Worm (Caenorhabditis elegans) whole organism, L1 larva: Measurements from ENCODE around the gene W06B4.1.
A peak's percentile ranks its signal among the peaks of the same experiment; 100 is the strongest.

ENCODE experiments used
- C16A3.4 ChIP-seq: fragments of 150-350 bp; optimal IDR thresholded peaks from 2 replicates; lab custom pipeline; 2014; ENCODE audit warnings: missing biosample characterization, missing genetic modification characterization
- F16B12.6 ChIP-seq: fragments of 150-350 bp; optimal IDR thresholded peaks from 2 replicates; lab custom pipeline; 2014; ENCODE audit warnings: missing biosample characterization, missing genetic modification characterization
- alr-1 ChIP-seq: fragments of 200-800 bp; sonication (Bioruptor generic); optimal IDR thresholded peaks from 2 replicates; lab custom pipeline; 2018; ENCODE audit warnings: borderline replicate concordance, mild to moderate bottlenecking, missing genetic modification characterization, missing compliant biosample characterization
- aly-2 ChIP-seq: fragments of 150-350 bp; optimal IDR thresholded peaks from 2 replicates; lab custom pipeline; 2014; ENCODE audit warnings: missing biosample characterization, missing genetic modification characterization
- ama-1 ChIP-seq: fragments of 150-350 bp; optimal IDR thresholded peaks from 2 replicates; lab custom pipeline; 2014
- blmp-1 ChIP-seq: fragments of 150-350 bp; optimal IDR thresholded peaks from 2 replicates; lab custom pipeline; 2014; ENCODE audit warnings: missing biosample characterization, missing genetic modification characterization
- ceh-82 ChIP-seq, 3 experiments: fragments of 150-350 bp in 1 of 3; sonication (generic microtip) in 2 of 3; optimal IDR thresholded peaks; 2 replicates each; lab custom pipeline; 2014 to 2017; ENCODE audit warnings: missing biosample characterization in 3 of 3, missing genetic modification characterization in 3 of 3
- ceh-90 ChIP-seq: sonication (generic microtip); optimal IDR thresholded peaks from 2 replicates; lab custom pipeline; 2016; ENCODE audit warnings: missing genetic modification characterization, missing compliant biosample characterization
- dpl-1 ChIP-seq, 3 experiments: fragments of 150-350 bp in 2 of 3; sonication (generic microtip) in 1 of 3; optimal IDR thresholded peaks; 2 replicates each; lab custom pipeline; 2014 to 2017; ENCODE audit warnings: missing biosample characterization in 3 of 3, missing genetic modification characterization in 3 of 3, missing genetic modification reagents in 3 of 3
- dsc-1 ChIP-seq: sonication (generic microtip); optimal IDR thresholded peaks from 2 replicates; lab custom pipeline; 2016; ENCODE audit warnings: mild to moderate bottlenecking, missing genetic modification characterization, missing compliant biosample characterization
- efl-1 ChIP-seq, 4 experiments: fragments of 150-350 bp; optimal IDR thresholded peaks in 3 of 4; peaks in 1 of 4; 1 replicate in 1 of 4; 2 replicates in 3 of 4; lab custom pipeline; 2014; ENCODE audit warnings: missing biosample characterization in 2 of 4, missing genetic modification characterization in 2 of 4, missing genetic modification reagents in 2 of 4
- elt-2 ChIP-seq: sonication (generic microtip); optimal IDR thresholded peaks from 2 replicates; lab custom pipeline; 2016; ENCODE audit warnings: missing genetic modification characterization, mild to moderate bottlenecking, inconsistent platforms, missing compliant biosample characterization, missing genetic modification reagents
- elt-3 ChIP-seq, 6 experiments: fragments of 150-350 bp in 1 of 6; sonication (generic microtip); optimal IDR thresholded peaks; 2 replicates each; lab custom pipeline; 2017 to 2018; ENCODE audit warnings: missing biosample characterization in 6 of 6, missing genetic modification characterization in 6 of 6, inconsistent platforms in 1 of 6
- lin-13 ChIP-seq: fragments of 150-350 bp; optimal IDR thresholded peaks from 2 replicates; lab custom pipeline; 2014; ENCODE audit warnings: missing biosample characterization, missing genetic modification reagents, missing genetic modification characterization
- lin-35 ChIP-seq, 2 experiments: fragments of 150-350 bp; optimal IDR thresholded peaks; 2 replicates each; lab custom pipeline; 2014; ENCODE audit warnings: missing biosample characterization in 2 of 2, missing genetic modification characterization in 2 of 2, missing genetic modification reagents in 2 of 2
- lsy-2 ChIP-seq, 2 experiments: fragments of 150-350 bp; optimal IDR thresholded peaks; 2 replicates each; lab custom pipeline; 2014; ENCODE audit warnings: missing biosample characterization in 2 of 2, missing genetic modification characterization in 2 of 2
- mdl-1 ChIP-seq, 2 experiments: fragments of 150-350 bp; optimal IDR thresholded peaks; 2 replicates each; lab custom pipeline; 2014 to 2017; ENCODE audit warnings: missing biosample characterization in 2 of 2, missing genetic modification characterization in 2 of 2, inconsistent platforms in 1 of 2
- nhr-47 ChIP-seq: sonication (generic microtip); optimal IDR thresholded peaks from 2 replicates; lab custom pipeline; 2016; ENCODE audit warnings: mild to moderate bottlenecking, missing genetic modification characterization, moderate library complexity, missing compliant biosample characterization
- nhr-77 ChIP-seq: fragments of 150-350 bp; optimal IDR thresholded peaks from 2 replicates; lab custom pipeline; 2014; ENCODE audit warnings: missing biosample characterization, missing genetic modification characterization
- nhr-84 ChIP-seq: sonication (generic microtip); optimal IDR thresholded peaks from 2 replicates; lab custom pipeline; 2017; ENCODE audit warnings: missing biosample characterization, missing genetic modification characterization
- nhr-85 ChIP-seq: sonication (generic microtip); peaks from one replicate; lab custom pipeline; 2016; ENCODE audit warnings: missing genetic modification characterization, inconsistent platforms, missing compliant biosample characterization
- pag-3 ChIP-seq: sonication (generic microtip); optimal IDR thresholded peaks from 2 replicates; lab custom pipeline; 2017; ENCODE audit warnings: missing genetic modification characterization, mild to moderate bottlenecking, missing compliant biosample characterization, antibody characterized with exemption, borderline replicate concordance; ENCODE audit not compliant: insufficient read depth
- pqm-1 ChIP-seq: sonication (generic microtip); optimal IDR thresholded peaks from 3 replicates; lab custom pipeline; 2017; ENCODE audit warnings: missing biosample characterization, missing genetic modification characterization
- snpc-4 ChIP-seq: fragments of 150-350 bp; optimal IDR thresholded peaks from 2 replicates; lab custom pipeline; 2014; ENCODE audit warnings: missing biosample characterization, missing genetic modification characterization
- snu-23 ChIP-seq: sonication (generic microtip); optimal IDR thresholded peaks from 2 replicates; lab custom pipeline; 2016; ENCODE audit warnings: missing genetic modification characterization, missing compliant biosample characterization
- sptf-1 ChIP-seq: fragments of 150-350 bp; optimal IDR thresholded peaks from 2 replicates; lab custom pipeline; 2014; ENCODE audit warnings: missing biosample characterization, missing genetic modification characterization
- swsn-7 ChIP-seq: sonication (generic microtip); optimal IDR thresholded peaks from 2 replicates; lab custom pipeline; 2016; ENCODE audit warnings: missing genetic modification characterization, missing compliant biosample characterization
- tbx-2 ChIP-seq: sonication (generic microtip); optimal IDR thresholded peaks from 2 replicates; lab custom pipeline; 2016; ENCODE audit warnings: missing genetic modification characterization, missing compliant biosample characterization
- tlp-1 ChIP-seq: fragments of 150-350 bp; optimal IDR thresholded peaks from 2 replicates; lab custom pipeline; 2014; ENCODE audit warnings: missing biosample characterization, missing genetic modification characterization
- unc-130 ChIP-seq: fragments of 150-350 bp; optimal IDR thresholded peaks from 2 replicates; lab custom pipeline; 2017; ENCODE audit warnings: missing biosample characterization, missing genetic modification characterization, inconsistent platforms
- unc-98 ChIP-seq: fragments of 200-800 bp; sonication (Bioruptor generic); IDR thresholded peaks from 2 replicates; pipeline ENCODE4 v1.3.6; 2022; ENCODE audit warnings: missing genetic modification characterization, missing compliant biosample characterization
- vab-15 ChIP-seq: sonication (generic microtip); optimal IDR thresholded peaks from 2 replicates; lab custom pipeline; 2017; ENCODE audit warnings: missing genotype, mild to moderate bottlenecking, missing genetic modification characterization, missing compliant biosample characterization
- zag-1 ChIP-seq: fragments of 150-350 bp; optimal IDR thresholded peaks from 2 replicates; lab custom pipeline; 2014; ENCODE audit warnings: missing biosample characterization, missing genetic modification characterization
- ztf-4 ChIP-seq: fragments of 150-350 bp; optimal IDR thresholded peaks from 2 replicates; lab custom pipeline; 2014; ENCODE audit warnings: missing biosample characterization, missing genetic modification characterization

The W06B4.1 gene

DNA sequence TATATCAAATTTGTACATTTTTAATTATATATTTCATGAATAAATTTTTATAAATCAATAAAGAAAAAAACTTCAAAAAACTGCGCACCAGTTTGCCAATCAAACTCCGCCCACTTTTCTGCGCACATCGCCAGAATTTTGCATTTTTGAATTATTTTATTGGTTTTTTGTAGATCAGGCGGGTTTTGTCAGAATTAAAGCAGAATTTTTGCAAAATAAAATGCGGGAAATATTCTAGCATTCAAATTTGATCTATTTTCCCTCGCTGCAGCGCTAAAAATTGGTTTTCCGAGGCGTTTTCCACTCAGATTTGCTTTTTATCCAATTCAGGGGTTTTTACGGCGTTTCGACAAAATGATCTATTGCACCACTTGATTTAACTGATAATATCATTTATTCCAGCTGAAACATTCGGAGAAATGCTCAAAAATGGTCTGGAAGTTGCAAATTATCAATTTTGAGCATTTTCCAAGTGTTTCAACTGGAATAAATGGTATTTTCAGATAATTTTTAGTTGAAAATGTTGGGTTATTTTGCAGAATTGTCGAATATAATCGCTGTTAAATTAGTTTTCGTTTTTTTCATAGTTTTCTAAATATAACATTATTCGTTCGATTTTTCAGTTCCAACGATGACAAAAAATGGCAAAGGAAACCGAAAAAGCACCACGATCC, at the start of gene W06B4.1:
Gene W06B4.1, plus strand, starts transcription at position 624 of the 674 bp plus-strand sequence.
- TF ChIP-seq efl-1 (optimal IDR thresholded peaks at IDR 0.05; lab: Kevin White, UChicago) (peak in 1 of 2 experiments; percentile 17), efl-1 (GFP tag; optimal IDR thresholded peaks at IDR 0.05 in 1 of 2; lab: Kevin White, UChicago) (no peak), zag-1 (tag; lab: Kevin White, UChicago) (no peak)

DNA sequence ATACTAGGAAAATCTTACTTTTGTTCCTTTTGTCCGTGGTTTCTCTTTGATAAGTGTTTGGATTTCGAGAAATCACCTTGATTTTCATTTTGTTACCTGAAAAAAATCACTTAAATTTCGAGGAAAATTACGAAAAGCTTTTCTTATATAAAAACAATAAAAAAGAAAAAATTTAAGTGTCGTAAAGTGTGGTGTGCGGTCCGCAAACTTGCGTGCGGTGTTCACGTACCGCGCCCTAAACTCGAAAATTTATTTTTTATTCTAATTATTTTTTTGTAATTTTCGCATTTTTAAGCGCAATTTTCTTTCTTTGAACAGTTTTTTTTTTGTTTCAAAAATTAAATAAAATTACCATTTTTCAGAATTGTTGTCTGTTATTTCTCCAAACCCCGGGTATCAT, 46.6 kb upstream of the W06B4.1 start, which contains the start of the genes dcaf-13 and toe-1:
Gene dcaf-13, minus strand, starts transcription at position 96 of the 400 bp plus-strand sequence.
Gene toe-1, plus strand, starts transcription at position 361 of the 400 bp plus-strand sequence.
- peak; percentile 17 for TF ChIP-seq nhr-47
- TF ChIP-seq ceh-90 (tag; lab: Kevin White, UChicago), result no peak
- no peak for TF ChIP-seq ama-1 (lab: Kevin White, UChicago)
- no peak for TF ChIP-seq lin-13
- peak; percentile 3 to 40 for TF ChIP-seq efl-1 (optimal IDR thresholded peaks at IDR 0.05; lab: Kevin White, UChicago)
- TF ChIP-seq efl-1 (GFP tag; optimal IDR thresholded peaks at IDR 0.05 in 1 of 2; lab: Kevin White, UChicago), result peak; percentile 44 to 68
- TF ChIP-seq sptf-1 (tag; lab: Kevin White, UChicago), result no peak
- peak in 1 of 2 experiments; percentile 37 for TF ChIP-seq lin-35 (GFP tag; optimal IDR thresholded peaks at IDR 0.05; lab: Kevin White, UChicago)
- TF ChIP-seq blmp-1 (tag; lab: Kevin White, UChicago), result no peak
- peak; percentile 38 to 46 for TF ChIP-seq lsy-2 (tag; optimal IDR thresholded peaks at IDR 0.05; lab: Kevin White, UChicago)
- peak; percentile 6 for TF ChIP-seq C16A3.4 (tag; lab: Kevin White, UChicago)
- TF ChIP-seq swsn-7, result peak; percentile 8
- TF ChIP-seq dpl-1 (GFP tag; optimal IDR thresholded peaks at IDR 0.05; lab: Kevin White, UChicago), result peak; percentile 26 to 35 (median 29)
- TF ChIP-seq dsc-1 (tag; lab: Kevin White, UChicago), result no peak
- peak; percentile 84 for TF ChIP-seq F16B12.6
- no peak for TF ChIP-seq pqm-1 (tag; lab: Kevin White, UChicago)
- TF ChIP-seq tlp-1 (tag; lab: Kevin White, UChicago), result no peak
- TF ChIP-seq snu-23, result peak; percentile 25
- TF ChIP-seq nhr-77, result no peak
- TF ChIP-seq tbx-2 (tag; lab: Kevin White, UChicago), result no peak
- TF ChIP-seq ceh-82 (tag; optimal IDR thresholded peaks at IDR 0.05; lab: Kevin White, UChicago), result peak in 2 of 3 experiments; percentile 7 to 17
- TF ChIP-seq elt-3 (tag; optimal IDR thresholded peaks at IDR 0.05; lab: Kevin White, UChicago), result peak in 1 of 6 experiments; percentile 39
- no peak for TF ChIP-seq ztf-4 (tag; lab: Kevin White, UChicago)

DNA sequence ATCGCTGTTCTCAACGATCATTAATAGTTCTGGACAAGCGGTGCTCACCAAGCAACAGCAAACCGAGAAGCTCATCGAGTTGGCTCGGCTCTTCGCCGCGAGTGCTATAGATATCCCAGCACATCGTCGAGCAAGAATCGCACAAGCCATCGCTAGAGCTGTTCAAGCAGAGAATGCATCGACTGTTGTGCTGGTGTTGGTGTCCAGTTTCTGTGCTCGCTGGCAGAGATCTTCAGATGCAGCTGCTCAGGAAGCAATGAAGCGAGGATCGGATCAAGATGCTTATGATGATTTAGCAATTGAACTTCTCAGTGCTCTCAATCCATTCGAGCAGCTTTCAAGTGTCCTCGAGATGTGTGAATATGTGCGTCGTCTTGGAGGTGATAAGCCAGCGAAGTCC, 43.3 kb upstream of the W06B4.1 start:
- no peak for TF ChIP-seq nhr-85
- TF ChIP-seq unc-130 (tag; lab: Kevin White, UChicago), result no peak
- no peak for TF ChIP-seq pag-3 (tag; lab: Kevin White, UChicago)

DNA sequence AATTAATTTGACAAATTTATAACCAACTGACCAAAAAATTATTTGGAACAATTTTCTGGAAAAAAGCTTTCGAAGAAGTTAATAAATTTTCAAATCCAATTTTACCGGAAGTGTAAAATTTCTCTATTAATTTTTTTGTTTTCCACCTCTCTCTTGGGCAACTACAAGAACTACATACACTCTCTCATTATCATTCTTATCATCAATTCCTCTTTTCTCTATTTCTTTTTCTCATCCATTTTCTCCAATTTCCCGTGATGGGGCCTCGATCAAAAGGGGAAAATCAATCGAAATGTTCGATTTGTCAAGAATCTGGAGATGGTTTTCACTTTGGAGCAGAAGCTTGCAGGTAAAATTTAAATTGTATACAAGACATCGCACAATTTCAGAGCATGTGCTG, 38.2 kb upstream of the W06B4.1 start, which contains the start of gene nhr-109:
Gene nhr-109, plus strand, starts transcription at position 222 of the 400 bp plus-strand sequence.
- TF ChIP-seq elt-2 (tag; lab: Kevin White, UChicago) (peak; percentile 6), lin-35 (GFP tag; optimal IDR thresholded peaks at IDR 0.05; lab: Kevin White, UChicago) (peak in 1 of 2 experiments; percentile 13), elt-3 (tag; optimal IDR thresholded peaks at IDR 0.05; lab: Kevin White, UChicago) (peak in 1 of 6 experiments; percentile 45), ztf-4 (tag; lab: Kevin White, UChicago) (no peak)

DNA sequence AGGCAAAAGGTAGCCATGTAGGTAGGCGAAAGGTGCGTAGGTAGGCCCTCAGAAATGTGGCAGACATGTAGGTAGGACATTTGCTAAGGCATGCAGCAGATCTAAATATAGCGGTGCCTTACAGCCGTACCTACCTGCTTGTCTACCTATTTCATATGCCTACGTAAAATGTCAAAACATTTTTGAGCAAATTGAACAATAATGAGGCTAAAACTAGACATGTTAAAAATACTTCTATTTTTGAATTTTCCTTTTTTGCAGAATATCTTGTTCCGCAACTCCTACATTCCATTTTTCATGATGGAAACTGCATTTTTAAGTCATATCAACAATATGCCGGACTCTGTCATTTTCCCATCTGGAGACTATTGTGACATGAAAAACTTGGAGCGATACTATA, 37.1 kb upstream of the W06B4.1 start:
- TF ChIP-seq nhr-84 (tag; lab: Kevin White, UChicago), result no peak
- no peak for TF ChIP-seq snpc-4 (tag; lab: Kevin White, UChicago)
- TF ChIP-seq unc-98 (GFP tag; lab: Robert Waterston, UW), result no peak
- TF ChIP-seq ceh-90 (tag; lab: Kevin White, UChicago), result no peak
- TF ChIP-seq alr-1 (tag; lab: Kevin White, UChicago), result no peak
- no peak for TF ChIP-seq efl-1 (optimal IDR thresholded peaks at IDR 0.05; lab: Kevin White, UChicago)
- no peak for TF ChIP-seq efl-1 (GFP tag; optimal IDR thresholded peaks at IDR 0.05 in 1 of 2; lab: Kevin White, UChicago)
- no peak for TF ChIP-seq dpl-1 (GFP tag; optimal IDR thresholded peaks at IDR 0.05; lab: Kevin White, UChicago)
- TF ChIP-seq mdl-1 (tag; optimal IDR thresholded peaks at IDR 0.05; lab: Kevin White, UChicago), result no peak
- TF ChIP-seq vab-15 (tag; lab: Kevin White, UChicago), result no peak
- TF ChIP-seq aly-2 (tag; lab: Kevin White, UChicago), result no peak
